In genomic region chr3L:11551949-11552348, dm6 we compare ENCODE assay signal across 3 fruit fly cellular contexts.
A peak's percentile ranks its signal among the peaks of the same experiment; 100 is the strongest.
TF ChIP-seq lines count a peak whose summit lies in the region.

No protein-coding gene starts in this region.

TF ChIP-seq in whole organism, embryonic, 481 proteins besides CTCF, POLR2A, EP300 and RAD21 (continued from another document and continues in another):
- TF ChIP-seq Hey (tag; optimal IDR thresholded peaks at IDR 0.05; lab: Kevin White, UChicago) (no peak), CG13296 (GFP tag; optimal IDR thresholded peaks at IDR 0.05; lab: Kevin White, UChicago) (no peak), gt (GFP tag; IDR thresholded peaks at IDR 0.05; lab: Robert Waterston, UW) (no peak), cato (GFP tag; optimal IDR thresholded peaks at IDR 0.05; lab: Kevin White, UChicago; ENCODE audit: borderline replicate concordance) (peak; percentile 30), Dref (GFP tag; IDR thresholded peaks at IDR 0.05; lab: Robert Waterston, UW) (no peak), danr (GFP tag; IDR thresholded peaks at IDR 0.05; lab: Robert Waterston, UW) (no peak), NK7.1 (GFP tag; optimal IDR thresholded peaks at IDR 0.05; lab: Kevin White, UChicago) (no peak), CG4730 (GFP tag; IDR thresholded peaks at IDR 0.05; lab: Robert Waterston, UW) (no peak), CG17328 (GFP tag; IDR thresholded peaks at IDR 0.05; lab: Robert Waterston, UW) (0 out of 2 replicates have a peak, but pooled peaks have one; percentile 18), CG10366 (GFP tag; IDR thresholded peaks at IDR 0.05; lab: Robert Waterston, UW) (no peak), hb (GFP tag; IDR thresholded peaks at IDR 0.05; lab: Robert Waterston, UW; ENCODE audit: partially characterized antibody) (no peak), Meics (GFP tag; optimal IDR thresholded peaks at IDR 0.05; lab: Kevin White, UChicago) (no peak), phol (tag; optimal IDR thresholded peaks at IDR 0.05; lab: Kevin White, UChicago) (peak; percentile 53), CG2202 (tag; optimal IDR thresholded peaks at IDR 0.05; lab: Kevin White, UChicago) (peak; percentile 41), Sin3A (optimal IDR thresholded peaks at IDR 0.05; lab: Kevin White, UChicago) (no peak), zen2 (GFP tag; IDR thresholded peaks at IDR 0.05; lab: Robert Waterston, UW; ENCODE audit: partially characterized antibody) (no peak), CG14710 (tag; optimal IDR thresholded peaks at IDR 0.05; lab: Kevin White, UChicago) (peak; percentile 59), CG30403 (GFP tag; optimal IDR thresholded peaks at IDR 0.05; lab: Kevin White, UChicago) (peak; percentile 38), scrt (GFP tag; optimal IDR thresholded peaks at IDR 0.05; lab: Kevin White, UChicago) (no peak), hbn (GFP tag; IDR thresholded peaks at IDR 0.05; lab: Robert Waterston, UW; ENCODE audit: partially characterized antibody) (no peak), zf30C (GFP tag; optimal IDR thresholded peaks at IDR 0.05; lab: Kevin White, UChicago) (peak; percentile 76), CG14441 (GFP tag; IDR thresholded peaks at IDR 0.05; lab: Robert Waterston, UW) (no peak), CG34422 (GFP tag; IDR thresholded peaks at IDR 0.05; lab: Robert Waterston, UW) (peak; percentile 29; the same call in 1 of the 3 replicates), eve (GFP tag; optimal IDR thresholded peaks at IDR 0.05; lab: Kevin White, UChicago) (peak in 1 of 2 experiments; percentile 16), CG9876 (GFP tag; optimal IDR thresholded peaks at IDR 0.05; lab: Kevin White, UChicago) (no peak), Mes4 (GFP tag; optimal IDR thresholded peaks at IDR 0.05; lab: Kevin White, UChicago) (no peak), pzg (GFP tag; optimal IDR thresholded peaks at IDR 0.05; lab: Kevin White, UChicago) (no peak), Pdp1 (GFP tag; optimal IDR thresholded peaks at IDR 0.05; lab: Kevin White, UChicago) (peak; percentile 3 to 26), Elba2 (GFP tag; optimal IDR thresholded peaks at IDR 0.05; lab: Kevin White, UChicago) (no peak), Blimp-1 (GFP tag; optimal IDR thresholded peaks at IDR 0.05; lab: Kevin White, UChicago) (peak; percentile 68), croc (GFP tag; conservative IDR thresholded peaks at IDR 0.05; lab: Robert Waterston, UW) (no peak), dimm (GFP tag; IDR thresholded peaks at IDR 0.05; lab: Robert Waterston, UW) (no peak), CG1792 (GFP tag; optimal IDR thresholded peaks at IDR 0.05; lab: Kevin White, UChicago) (no peak), Abd-B (GFP tag; optimal IDR thresholded peaks at IDR 0.05; lab: Kevin White, UChicago) (peak; percentile 16), CG1024 (GFP tag; IDR thresholded peaks at IDR 0.05; lab: Robert Waterston, UW) (no peak), CG17912 (GFP tag; optimal IDR thresholded peaks at IDR 0.05; lab: Kevin White, UChicago) (no peak), bab2 (GFP tag; optimal IDR thresholded peaks at IDR 0.05; lab: Kevin White, UChicago) (no peak), abd-A (tag; optimal IDR thresholded peaks at IDR 0.05; lab: Kevin White, UChicago) (no peak), shn (GFP tag; optimal IDR thresholded peaks at IDR 0.05; lab: Kevin White, UChicago) (no peak), bbx (GFP tag; IDR thresholded peaks at IDR 0.05; lab: Robert Waterston, UW; ENCODE audit: partially characterized antibody) (no peak), Hsf (GFP tag; optimal IDR thresholded peaks at IDR 0.05; lab: Kevin White, UChicago) (peak; percentile 14), btn (GFP tag; optimal IDR thresholded peaks at IDR 0.05; lab: Kevin White, UChicago) (no peak), GATAe (GFP tag; conservative IDR thresholded peaks at IDR 0.05; lab: Robert Waterston, UW) (no peak), wor (GFP tag; IDR thresholded peaks at IDR 0.05; lab: Robert Waterston, UW) (no peak), Mad (GFP tag; optimal IDR thresholded peaks at IDR 0.05; lab: Kevin White, UChicago) (no peak)

TF ChIP-seq in whole organism, prepupa, 60 proteins besides CTCF, POLR2A, EP300 and RAD21 (continued from another document):
- TF ChIP-seq CG7368 (GFP tag; optimal IDR thresholded peaks at IDR 0.05; lab: Kevin White, UChicago): peak; percentile 12
- peak; percentile 47 for TF ChIP-seq CG4318 (GFP tag; optimal IDR thresholded peaks at IDR 0.05; lab: Kevin White, UChicago)
- peak; percentile 31 for TF ChIP-seq CG1621 (tag; optimal IDR thresholded peaks at IDR 0.05; lab: Kevin White, UChicago)
- peak; percentile 56 for TF ChIP-seq CG6276 (GFP tag; optimal IDR thresholded peaks at IDR 0.05; lab: Kevin White, UChicago)
- no peak for TF ChIP-seq fd85E (GFP tag; optimal IDR thresholded peaks at IDR 0.05; lab: Kevin White, UChicago)
- peak; percentile 78 for TF ChIP-seq CG32006 (GFP tag; optimal IDR thresholded peaks at IDR 0.05; lab: Kevin White, UChicago)
- peak; percentile 33 to 34 for TF ChIP-seq salr (GFP tag; optimal IDR thresholded peaks at IDR 0.05; lab: Kevin White, UChicago)
- peak; percentile 53 for TF ChIP-seq CG31627 (GFP tag; optimal IDR thresholded peaks at IDR 0.05; lab: Kevin White, UChicago)
- TF ChIP-seq CG8319 (GFP tag; optimal IDR thresholded peaks at IDR 0.05; lab: Kevin White, UChicago): no peak
- TF ChIP-seq acj6 (GFP tag; optimal IDR thresholded peaks at IDR 0.05; lab: Kevin White, UChicago): peak; percentile 47
- peak; percentile 51 for TF ChIP-seq OdsH (GFP tag; optimal IDR thresholded peaks at IDR 0.05; lab: Kevin White, UChicago)
- TF ChIP-seq Sox14 (GFP tag; optimal IDR thresholded peaks at IDR 0.05; lab: Kevin White, UChicago): peak; percentile 53
- no peak for TF ChIP-seq fkh (GFP tag; optimal IDR thresholded peaks at IDR 0.05; lab: Kevin White, UChicago)
- peak; percentile 48 for TF ChIP-seq Smox (GFP tag; optimal IDR thresholded peaks at IDR 0.05; lab: Kevin White, UChicago)
- peak; percentile 36 for TF ChIP-seq fd59A (GFP tag; optimal IDR thresholded peaks at IDR 0.05; lab: Kevin White, UChicago)
- TF ChIP-seq net (GFP tag; optimal IDR thresholded peaks at IDR 0.05; lab: Kevin White, UChicago): peak; percentile 63
- no peak for TF ChIP-seq Blimp-1 (GFP tag; optimal IDR thresholded peaks at IDR 0.05; lab: Kevin White, UChicago)
- TF ChIP-seq dac (GFP tag; optimal IDR thresholded peaks at IDR 0.05; lab: Kevin White, UChicago): peak; percentile 34
- TF ChIP-seq CG10631 (GFP tag; optimal IDR thresholded peaks at IDR 0.05; lab: Kevin White, UChicago): peak; percentile 54
- TF ChIP-seq achi (GFP tag; optimal IDR thresholded peaks at IDR 0.05; lab: Kevin White, UChicago): peak; percentile 51
- peak; percentile 50 for TF ChIP-seq CG3032 (tag; optimal IDR thresholded peaks at IDR 0.05; lab: Kevin White, UChicago)
- no peak for TF ChIP-seq CG6854 (GFP tag; optimal IDR thresholded peaks at IDR 0.05; lab: Kevin White, UChicago)
- TF ChIP-seq CG6792 (GFP tag; optimal IDR thresholded peaks at IDR 0.05; lab: Kevin White, UChicago): peak; percentile 44
- TF ChIP-seq CG8119 (GFP tag; IDR thresholded peaks at IDR 0.05; lab: Robert Waterston, UW): peak; percentile 68
- TF ChIP-seq spab (GFP tag; optimal IDR thresholded peaks at IDR 0.05; lab: Kevin White, UChicago): peak; percentile 47
- TF ChIP-seq Hr39 (GFP tag; optimal IDR thresholded peaks at IDR 0.05; lab: Kevin White, UChicago): peak; percentile 36
- no peak for TF ChIP-seq Ets21C (GFP tag; optimal IDR thresholded peaks at IDR 0.05; lab: Kevin White, UChicago)
- TF ChIP-seq esn (GFP tag; optimal IDR thresholded peaks at IDR 0.05; lab: Kevin White, UChicago): peak; percentile 57
- TF ChIP-seq ss (GFP tag; optimal IDR thresholded peaks at IDR 0.05; lab: Kevin White, UChicago): peak; percentile 21 to 64
- peak; percentile 81 for TF ChIP-seq eg (GFP tag; IDR thresholded peaks at IDR 0.05; lab: Robert Waterston, UW)
- peak; percentile 76 for TF ChIP-seq svp (GFP tag; lab: Kevin White, UChicago)
- TF ChIP-seq CG11294 (GFP tag; IDR thresholded peaks at IDR 0.05; lab: Robert Waterston, UW): no peak
- TF ChIP-seq Hr4 (GFP tag; optimal IDR thresholded peaks at IDR 0.05; lab: Kevin White, UChicago): peak; percentile 72
- peak; percentile 59 for TF ChIP-seq pdm3 (GFP tag; optimal IDR thresholded peaks at IDR 0.05; lab: Kevin White, UChicago)
- TF ChIP-seq Gug (GFP tag; IDR thresholded peaks at IDR 0.05; lab: Robert Waterston, UW): peak; percentile 53
- peak; percentile 43 for TF ChIP-seq Sox102F (GFP tag; optimal IDR thresholded peaks at IDR 0.05; lab: Kevin White, UChicago)
- no peak for TF ChIP-seq CG9139 (GFP tag; optimal IDR thresholded peaks at IDR 0.05; lab: Kevin White, UChicago)
- TF ChIP-seq cyc (GFP tag; optimal IDR thresholded peaks at IDR 0.05; lab: Kevin White, UChicago): peak; percentile 52
- peak; percentile 87 for TF ChIP-seq Eip78C (GFP tag; lab: Kevin White, UChicago)

TF ChIP-seq in whole organism, wandering third instar larva, 38 proteins besides CTCF, POLR2A, EP300 and RAD21 (continued from another document):
- TF ChIP-seq OdsH (GFP tag; optimal IDR thresholded peaks at IDR 0.05; lab: Kevin White, UChicago) (peak; percentile 28), Abd-B (GFP tag; optimal IDR thresholded peaks at IDR 0.05; lab: Kevin White, UChicago) (no peak), dl (GFP tag; optimal IDR thresholded peaks at IDR 0.05; lab: Kevin White, UChicago; ENCODE audit: insufficient read depth in 1 of 2, partially characterized antibody in 2 of 2) (no peak), Dfd (GFP tag; optimal IDR thresholded peaks at IDR 0.05; lab: Kevin White, UChicago) (no peak), sage (GFP tag; optimal IDR thresholded peaks at IDR 0.05; lab: Kevin White, UChicago) (no peak), dmrt93B (GFP tag; optimal IDR thresholded peaks at IDR 0.05; lab: Kevin White, UChicago) (no peak), brk (GFP tag; optimal IDR thresholded peaks at IDR 0.05; lab: Kevin White, UChicago) (peak; percentile 1), foxo (GFP tag; optimal IDR thresholded peaks at IDR 0.05; lab: Kevin White, UChicago) (peak in 1 of 2 experiments; percentile 43), Hnf4 (GFP tag; optimal IDR thresholded peaks at IDR 0.05; lab: Kevin White, UChicago) (peak; percentile 21), rgr (GFP tag; optimal IDR thresholded peaks at IDR 0.05; lab: Kevin White, UChicago) (peak; percentile 43)
TF ChIP-seq in whole organism, wandering third instar larva: peak in this region for 12.
